Worm (Caenorhabditis elegans): Measurements from ENCODE around the gene srbc-19.

ce11 chrV:2211936-2212335, 45.4 kb upstream of the srbc-19 start, which contains the start of gene nhr-133:
- TF ChIP-seq tbx-37 (GFP tag; conservative IDR thresholded peaks at IDR 0.05) (no peak), ceh-36 (tag; optimal IDR thresholded peaks at IDR 0.05) (no peak), ama-1 (optimal IDR thresholded peaks at IDR 0.05) (no peak), flt-1 (GFP tag; IDR thresholded peaks at IDR 0.05) (no peak), scrt-1 (GFP tag; IDR thresholded peaks at IDR 0.05) (no peak), hmbx-1 (tag; optimal IDR thresholded peaks at IDR 0.05) (no peak), F13C5.2 (tag; optimal IDR thresholded peaks at IDR 0.05) (no peak)

Data from whole organism, early embryonic.